Fruit fly (Drosophila melanogaster): Measurements from ENCODE around the gene tey.

tey gene

dm6 chr3L:19632766-19633632 lies 30.9 kb downstream of the tey start (continued):
- TF ChIP-seq Dek (tag; optimal IDR thresholded peaks at IDR 0.05) (peak; percentile 41), CG18011 (GFP tag; optimal IDR thresholded peaks at IDR 0.05) (peak; percentile 32), ewg (GFP tag; optimal IDR thresholded peaks at IDR 0.05) (no peak), CG2889 (GFP tag; IDR thresholded peaks at IDR 0.05) (peak; percentile 53; the same call in 1 of the 3 replicates), ssp (GFP tag; IDR thresholded peaks at IDR 0.05) (peak; percentile 29; the same call in 1 of the 2 replicates), CG3281 (GFP tag; optimal IDR thresholded peaks at IDR 0.05) (peak; percentile 77), HmgZ (tag; optimal IDR thresholded peaks at IDR 0.05) (peak; percentile 78), CG6654 (GFP tag; optimal IDR thresholded peaks at IDR 0.05) (no peak), CG4617 (GFP tag; optimal IDR thresholded peaks at IDR 0.05; ENCODE audit: borderline replicate concordance) (peak; percentile 9), Gug (GFP tag; IDR thresholded peaks at IDR 0.05) (peak; percentile 74; the same call in 3 of the 4 replicates), B-H1 (GFP tag; IDR thresholded peaks at IDR 0.05) (peak; percentile 32; the same call in 1 of the 3 replicates), usp (GFP tag; optimal IDR thresholded peaks at IDR 0.05) (no peak), eve (GFP tag; optimal IDR thresholded peaks at IDR 0.05) (peak in 1 of 2 experiments; percentile 66), CG31224 (GFP tag; IDR thresholded peaks at IDR 0.05) (peak; percentile 65), Hsf (GFP tag; optimal IDR thresholded peaks at IDR 0.05) (peak; percentile 65), luna (GFP tag; optimal IDR thresholded peaks at IDR 0.05) (no peak), CG1602 (GFP tag; optimal IDR thresholded peaks at IDR 0.05) (peak; percentile 50), CG2202 (tag; optimal IDR thresholded peaks at IDR 0.05) (no peak), CG8765 (GFP tag; IDR thresholded peaks at IDR 0.05) (no peak), CG4404 (GFP tag; IDR thresholded peaks at IDR 0.05) (0 out of 2 replicates have a peak, but pooled peaks have one; percentile 12), CG13894 (tag; optimal IDR thresholded peaks at IDR 0.05) (peak; percentile 55), odd (GFP tag; optimal IDR thresholded peaks at IDR 0.05) (peak; percentile 56), Hr39 (optimal IDR thresholded peaks at IDR 0.05) (no peak), mam (GFP tag; optimal IDR thresholded peaks at IDR 0.05) (peak; percentile 13), Doc2 (GFP tag; IDR thresholded peaks at IDR 0.05) (no peak), zen (tag; optimal IDR thresholded peaks at IDR 0.05) (no peak), crol (GFP tag; IDR thresholded peaks at IDR 0.05) (0 out of 2 replicates have a peak, but pooled peaks have one; percentile 37), nau (GFP tag; optimal IDR thresholded peaks at IDR 0.05) (no peak), ab (GFP tag; optimal IDR thresholded peaks at IDR 0.05) (no peak), CG7786 (GFP tag; optimal IDR thresholded peaks at IDR 0.05) (peak; percentile 50), ash1 (GFP tag; optimal IDR thresholded peaks at IDR 0.05) (peak; percentile 22), caup (GFP tag; optimal IDR thresholded peaks at IDR 0.05; ENCODE audit: severe bottlenecking) (peak; percentile 69), cad (GFP tag; optimal IDR thresholded peaks at IDR 0.05) (no peak), ems (GFP tag; optimal IDR thresholded peaks at IDR 0.05) (peak; percentile 33), yki (optimal IDR thresholded peaks at IDR 0.05) (no peak), CG3065 (GFP tag; optimal IDR thresholded peaks at IDR 0.05) (no peak), Hmx (GFP tag; optimal IDR thresholded peaks at IDR 0.05) (no peak), rib (GFP tag; IDR thresholded peaks at IDR 0.05) (peak; percentile 74), HLH4C (GFP tag; IDR thresholded peaks at IDR 0.05; ENCODE audit: partially characterized antibody) (no peak), ase (GFP tag; IDR thresholded peaks at IDR 0.05) (no peak; the same call in 2 of the 3 replicates), Dip3 (GFP tag; optimal IDR thresholded peaks at IDR 0.05) (peak; percentile 57), Bteb2 (GFP tag; optimal IDR thresholded peaks at IDR 0.05) (peak; percentile 18), Fer3 (tag; optimal IDR thresholded peaks at IDR 0.05) (peak; percentile 78), CG1233 (GFP tag; optimal IDR thresholded peaks at IDR 0.05) (peak; percentile 47), CG14014 (GFP tag; IDR thresholded peaks at IDR 0.05) (peak; percentile 75), Drgx (GFP tag; IDR thresholded peaks at IDR 0.05) (peak; percentile 72), ara (GFP tag; IDR thresholded peaks at IDR 0.05) (no peak), al (GFP tag; IDR thresholded peaks at IDR 0.05) (peak; percentile 78), CG12942 (GFP tag; optimal IDR thresholded peaks at IDR 0.05) (no peak), CG31441 (GFP tag; IDR thresholded peaks at IDR 0.05) (peak; percentile 42)
